Fruit fly (Drosophila melanogaster) whole organism, embryonic: ENCODE data around the gene CG16965.

ENCODE experiments used
- Adf1 ChIP-seq: fragments of 200-800 bp; sonication (Bioruptor generic); IDR thresholded peaks from 2 replicates; pipeline ENCODE4 v1.3.6; 2022; ENCODE audit warnings: missing biosample characterization, missing genetic modification characterization
- Antp ChIP-seq: fragments of 200-800 bp; sonication (Bioruptor generic); optimal IDR thresholded peaks from 3 replicates; lab custom pipeline; 2016; ENCODE audit warnings: missing biosample characterization, missing genetic modification characterization
- Asciz ChIP-seq: fragments of 200-800 bp; sonication (Bioruptor generic); optimal IDR thresholded peaks from 2 replicates; lab custom pipeline; 2017; ENCODE audit warnings: missing biosample characterization, mild to moderate bottlenecking, missing genetic modification characterization, missing genetic modification reagents
- Atf-2 ChIP-seq: fragments of 200-800 bp; sonication (Bioruptor generic); optimal IDR thresholded peaks from 2 replicates; lab custom pipeline; 2016; ENCODE audit warnings: missing biosample characterization, missing genetic modification characterization
- Blimp-1 ChIP-seq: fragments of 200-800 bp; sonication (Bioruptor generic); optimal IDR thresholded peaks from 3 replicates; lab custom pipeline; 2018; ENCODE audit warnings: missing biosample characterization, missing genetic modification characterization, mild to moderate bottlenecking, moderate library complexity, missing genetic modification reagents
- CG10209 ChIP-seq: fragments of 200-800 bp; sonication (Bioruptor generic); optimal IDR thresholded peaks from 3 replicates; lab custom pipeline; 2017; ENCODE audit warnings: missing biosample characterization, mild to moderate bottlenecking, missing genetic modification characterization, missing genetic modification reagents
- CG10274 ChIP-seq: fragments of 200-800 bp; sonication (Bioruptor generic); optimal IDR thresholded peaks from 3 replicates; lab custom pipeline; 2017; ENCODE audit warnings: missing biosample characterization, mild to moderate bottlenecking, missing genetic modification characterization
- CG11695 ChIP-seq: fragments of 200-800 bp; sonication (Bioruptor generic); IDR thresholded peaks from 3 replicates; pipeline ENCODE4 v1.3.6; 2022; ENCODE audit warnings: missing biosample characterization, missing genetic modification characterization
- CG11696 ChIP-seq: fragments of 200-800 bp; sonication (Bioruptor generic); IDR thresholded peaks from 2 replicates; pipeline ENCODE4 v1.3.6; 2022; ENCODE audit warnings: missing biosample characterization, missing genetic modification characterization
- CG14014 ChIP-seq: fragments of 200-800 bp; sonication (Bioruptor generic); IDR thresholded peaks from 2 replicates; pipeline ENCODE4 v1.3.6; 2022; ENCODE audit warnings: missing biosample characterization, missing genetic modification characterization
- CG1602 ChIP-seq: fragments of 200-800 bp; sonication (Bioruptor generic); optimal IDR thresholded peaks from 3 replicates; lab custom pipeline; 2016; ENCODE audit warnings: missing biosample characterization, missing genetic modification characterization
- CG16815 ChIP-seq: fragments of 200-800 bp; sonication (Bioruptor generic); optimal IDR thresholded peaks from 3 replicates; lab custom pipeline; 2017; ENCODE audit warnings: missing biosample characterization, mild to moderate bottlenecking, missing genetic modification characterization
- CG17361 ChIP-seq: fragments of 200-800 bp; sonication (Bioruptor generic); IDR thresholded peaks from 3 replicates; pipeline ENCODE4 v1.3.6; 2022; ENCODE audit warnings: missing biosample characterization, missing genetic modification characterization
- CG31224 ChIP-seq: fragments of 200-800 bp; sonication (Bioruptor generic); IDR thresholded peaks from 2 replicates; pipeline ENCODE4 v1.3.6; 2022; ENCODE audit warnings: missing biosample characterization, missing genetic modification characterization
- CG34422 ChIP-seq: fragments of 200-800 bp; sonication (Bioruptor generic); IDR thresholded peaks from 3 replicates; pipeline ENCODE4 v1.3.6; 2022; ENCODE audit warnings: missing biosample characterization, missing genetic modification characterization
- CG4328 ChIP-seq: fragments of 200-800 bp; sonication (Bioruptor generic); optimal IDR thresholded peaks from 3 replicates; lab custom pipeline; 2017; ENCODE audit warnings: missing biosample characterization, missing genetic modification reagents, missing genetic modification characterization
- CG4617 ChIP-seq: fragments of 200-800 bp; sonication (Bioruptor generic); optimal IDR thresholded peaks from 3 replicates; lab custom pipeline; 2016; ENCODE audit warnings: missing biosample characterization, missing genetic modification characterization, borderline replicate concordance
- CG5953 ChIP-seq: fragments of 200-800 bp; sonication (Bioruptor generic); IDR thresholded peaks from 2 replicates; pipeline ENCODE4 v1.3.6; 2022; ENCODE audit warnings: missing biosample characterization, missing genetic modification characterization
- CG7357 ChIP-seq: fragments of 200-800 bp; sonication (Bioruptor generic); IDR thresholded peaks from 3 replicates; pipeline ENCODE4 v1.3.6; 2022; ENCODE audit warnings: missing biosample characterization, missing genetic modification characterization
- CG7372 ChIP-seq: fragments of 200-800 bp; sonication (Bioruptor generic); IDR thresholded peaks from 2 replicates; pipeline ENCODE4 v1.3.6; 2022; ENCODE audit warnings: missing biosample characterization, missing genetic modification characterization
- CG8388 ChIP-seq: fragments of 200-800 bp; sonication (Bioruptor generic); optimal IDR thresholded peaks from 2 replicates; lab custom pipeline; 2019; ENCODE audit warnings: missing biosample characterization, mild to moderate bottlenecking, missing genetic modification characterization, moderate library complexity
- CG8765 ChIP-seq: fragments of 200-800 bp; sonication (Bioruptor generic); IDR thresholded peaks from 2 replicates; pipeline ENCODE4 v1.3.6; 2022; ENCODE audit warnings: missing biosample characterization, missing genetic modification characterization
- CG9437 ChIP-seq: fragments of 200-800 bp; sonication (Bioruptor generic); optimal IDR thresholded peaks from 2 replicates; lab custom pipeline; 2018; ENCODE audit warnings: missing biosample characterization, mild to moderate bottlenecking, missing genetic modification characterization
- D ChIP-seq, 2 experiments: fragments of 200-800 bp in 1 of 2; fragments of >200 bp in 1 of 2; sonication (Bioruptor generic) in 1 of 2; optimal IDR thresholded peaks; 2 replicates in 1 of 2; 3 replicates in 1 of 2; lab custom pipeline; 2017; ENCODE audit warnings: mild to moderate bottlenecking in 1 of 2, missing biosample characterization in 1 of 2, missing genetic modification characterization in 1 of 2, missing genetic modification reagents in 1 of 2
- Doc2 ChIP-seq: fragments of 200-800 bp; sonication (Bioruptor generic); IDR thresholded peaks from 2 replicates; pipeline ENCODE4 v1.3.6; 2022; ENCODE audit warnings: missing biosample characterization, missing genetic modification characterization
- NFAT ChIP-seq: fragments of 200-800 bp; sonication (Bioruptor generic); IDR thresholded peaks from 2 replicates; pipeline ENCODE4 v1.3.6; 2022; ENCODE audit warnings: missing biosample characterization, missing genetic modification characterization
- Neu2 ChIP-seq: fragments of 200-800 bp; sonication (Bioruptor generic); optimal IDR thresholded peaks from 3 replicates; lab custom pipeline; 2016; ENCODE audit warnings: missing biosample characterization, missing genetic modification characterization, borderline replicate concordance
- Nf-YC ChIP-seq: fragments of 200-800 bp; optimal IDR thresholded peaks from 3 replicates; lab custom pipeline; 2019; ENCODE audit warnings: missing biosample characterization, mild to moderate bottlenecking, missing genetic modification characterization, moderate library complexity
- Opbp ChIP-seq: fragments of 200-800 bp; sonication (Bioruptor generic); IDR thresholded peaks from 3 replicates; pipeline ENCODE4 v1.3.6; 2022; ENCODE audit warnings: missing biosample characterization, missing genetic modification characterization; ENCODE audit not compliant: partially characterized antibody
- Ssrp ChIP-seq: fragments of 200-800 bp; sonication (Bioruptor generic); optimal IDR thresholded peaks from 2 replicates; lab custom pipeline; 2018; ENCODE audit warnings: missing biosample characterization, mild to moderate bottlenecking, missing genetic modification characterization, moderate library complexity
- ara ChIP-seq: fragments of 200-800 bp; sonication (Bioruptor generic); IDR thresholded peaks from 2 replicates; pipeline ENCODE4 v1.3.6; 2022; ENCODE audit warnings: missing biosample characterization, missing genetic modification characterization
- bbx ChIP-seq: fragments of 200-800 bp; sonication (Bioruptor generic); IDR thresholded peaks from 2 replicates; pipeline ENCODE4 v1.3.6; 2022; ENCODE audit warnings: missing biosample characterization, missing genetic modification characterization; ENCODE audit not compliant: partially characterized antibody
- bsh ChIP-seq, 2 experiments: fragments of 200-800 bp; sonication (Bioruptor generic); optimal IDR thresholded peaks; 2 replicates each; lab custom pipeline; 2017 to 2018; ENCODE audit warnings: mild to moderate bottlenecking in 2 of 2, missing biosample characterization in 2 of 2, missing genetic modification characterization in 2 of 2, moderate library complexity in 1 of 2
- cad ChIP-seq: fragments of >200 bp; optimal IDR thresholded peaks from 2 replicates; lab custom pipeline; 2017; ENCODE audit warnings: missing biosample characterization, missing genetic modification characterization
- chm ChIP-seq: fragments of 200-800 bp; sonication (Bioruptor generic); IDR thresholded peaks from 2 replicates; pipeline ENCODE4 v1.3.6; 2022; ENCODE audit warnings: missing biosample characterization, missing genetic modification characterization
- chn ChIP-seq: fragments of 200-800 bp; sonication (Bioruptor generic); optimal IDR thresholded peaks from 2 replicates; lab custom pipeline; 2016; ENCODE audit warnings: missing biosample characterization, missing genetic modification characterization
- en ChIP-seq: fragments of 200-800 bp; sonication (Bioruptor generic); optimal IDR thresholded peaks from 2 replicates; lab custom pipeline; 2016; ENCODE audit warnings: missing biosample characterization, missing genetic modification characterization
- gsb-n ChIP-seq: fragments of 200-800 bp; sonication (Bioruptor generic); optimal IDR thresholded peaks from 3 replicates; lab custom pipeline; 2018; ENCODE audit warnings: missing biosample characterization, mild to moderate bottlenecking, missing genetic modification characterization
- ham ChIP-seq: fragments of 200-800 bp; sonication (Bioruptor generic); IDR thresholded peaks from 2 replicates; pipeline ENCODE4 v1.3.6; 2022; ENCODE audit warnings: missing biosample characterization, missing genetic modification characterization
- lab ChIP-seq: fragments of 200-800 bp; sonication (Bioruptor generic); optimal IDR thresholded peaks from 3 replicates; lab custom pipeline; 2017; ENCODE audit warnings: missing biosample characterization, missing genetic modification characterization, mild to moderate bottlenecking, moderate library complexity, missing genetic modification reagents
- org-1 ChIP-seq: fragments of 200-800 bp; sonication (Bioruptor generic); optimal IDR thresholded peaks from 2 replicates; lab custom pipeline; 2017; ENCODE audit warnings: missing biosample characterization, missing genetic modification characterization
- pfk ChIP-seq: fragments of 200-800 bp; sonication (Bioruptor generic); optimal IDR thresholded peaks from 2 replicates; lab custom pipeline; 2018; ENCODE audit warnings: missing biosample characterization, mild to moderate bottlenecking, missing genetic modification characterization, moderate library complexity
- ranshi ChIP-seq: fragments of 200-800 bp; sonication (Bioruptor generic); IDR thresholded peaks from 2 replicates; pipeline ENCODE4 v1.3.6; 2022; ENCODE audit warnings: missing biosample characterization, missing genetic modification characterization
- schlank ChIP-seq: fragments of 200-800 bp; sonication (Bioruptor generic); optimal IDR thresholded peaks from 2 replicates; lab custom pipeline; 2018; ENCODE audit warnings: missing biosample characterization, mild to moderate bottlenecking, missing genetic modification characterization
- stwl ChIP-seq: fragments of 200-800 bp; sonication (Bioruptor generic); optimal IDR thresholded peaks from 3 replicates; lab custom pipeline; 2018; ENCODE audit warnings: missing biosample characterization, mild to moderate bottlenecking, missing genetic modification characterization, moderate library complexity
- tin ChIP-seq: fragments of 200-800 bp; sonication (Bioruptor generic); optimal IDR thresholded peaks from 3 replicates; lab custom pipeline; 2016; ENCODE audit warnings: missing biosample characterization, missing genetic modification characterization
- vnd ChIP-seq: fragments of 200-800 bp; sonication (Bioruptor generic); IDR thresholded peaks from 3 replicates; pipeline ENCODE4 v1.3.6; 2022; ENCODE audit warnings: missing biosample characterization, missing genetic modification characterization; ENCODE audit not compliant: partially characterized antibody

CG16965 gene

DNA sequence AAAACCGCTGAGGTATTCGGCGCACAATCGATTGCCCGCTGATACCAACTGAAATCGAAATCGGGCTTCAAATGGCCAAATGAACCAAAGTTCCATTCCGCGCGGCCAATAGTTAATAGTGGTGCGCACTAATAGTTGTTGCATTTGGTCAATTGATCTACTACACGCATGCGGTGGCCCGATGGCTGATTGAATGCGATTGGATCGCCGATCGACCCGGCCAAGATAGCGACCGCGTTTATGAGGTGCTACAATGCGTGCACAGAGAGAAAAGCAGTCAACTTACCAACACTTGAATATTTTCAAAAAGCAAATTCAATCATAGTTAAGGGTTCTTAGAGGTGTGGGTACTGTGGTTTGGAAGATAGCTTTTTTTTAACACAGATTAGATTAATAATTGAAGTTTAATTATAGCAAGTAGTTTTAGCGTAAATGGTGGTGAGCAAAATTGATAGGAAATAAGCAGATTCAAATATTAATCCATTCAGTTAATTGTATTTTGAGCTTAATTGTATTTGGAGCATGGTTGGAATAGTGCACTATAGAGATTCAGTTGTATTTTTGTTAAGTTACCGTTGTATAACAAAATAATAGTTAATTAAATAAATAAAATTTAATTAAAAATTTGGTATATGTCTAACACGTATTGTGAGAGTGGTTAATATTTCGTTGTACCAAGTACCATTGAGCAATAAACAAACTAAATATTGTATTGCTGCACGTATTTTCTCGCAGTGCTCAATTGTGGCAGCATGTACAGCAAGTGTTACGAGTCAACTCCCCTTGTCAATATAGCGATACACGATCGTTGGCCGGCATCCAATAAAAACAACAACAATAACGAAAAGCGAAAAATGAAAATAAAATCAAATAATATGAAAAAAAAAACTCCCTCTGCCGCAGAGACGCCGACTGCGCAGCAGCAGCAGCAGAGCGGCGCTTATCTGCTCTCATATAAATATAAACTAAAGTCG, 45.4 kb downstream of the CG16965 start (continued):
- TF ChIP-seq lab (GFP tag; lab: Kevin White, UChicago) (no peak), CG10209 (GFP tag; lab: Kevin White, UChicago) (peak; percentile 70), CG8765 (GFP tag; lab: Robert Waterston, UW) (no peak), org-1 (GFP tag; lab: Kevin White, UChicago) (peak; percentile 63), Antp (GFP tag; lab: Kevin White, UChicago) (no peak), cad (no peak), CG11696 (GFP tag; lab: Robert Waterston, UW) (peak; percentile 13; the same call in 1 of the 2 replicates), Asciz (GFP tag; lab: Kevin White, UChicago) (peak; percentile 3), Adf1 (peak; percentile 97), schlank (tag; lab: Kevin White, UChicago) (no peak), Ssrp (peak; percentile 65), CG9437 (peak; percentile 83), ham (GFP tag; lab: Robert Waterston, UW) (no peak), CG7357 (GFP tag; lab: Robert Waterston, UW) (0 out of 3 replicates have a peak, but pooled peaks have one; percentile 27), ara (GFP tag; lab: Robert Waterston, UW) (peak; percentile 63), bsh (GFP tag; optimal IDR thresholded peaks at IDR 0.05; lab: Kevin White, UChicago) (peak; percentile 4 to 47), CG8388 (peak; percentile 46), Atf-2 (GFP tag; lab: Kevin White, UChicago) (no peak), vnd (GFP tag; lab: Robert Waterston, UW) (no peak), en (GFP tag; lab: Kevin White, UChicago) (no peak), gsb-n (no peak), Opbp (GFP tag; lab: Robert Waterston, UW) (no peak), CG17361 (GFP tag; lab: Robert Waterston, UW) (peak; percentile 89), CG14014 (GFP tag; lab: Robert Waterston, UW) (0 out of 2 replicates have a peak, but pooled peaks have one; percentile 40), CG10274 (GFP tag; lab: Kevin White, UChicago) (no peak), CG4617 (GFP tag; lab: Kevin White, UChicago) (no peak), Nf-YC (tag; lab: Kevin White, UChicago) (peak; percentile 52), ranshi (peak; percentile 46; the same call in 1 of the 2 replicates), CG34422 (GFP tag; lab: Robert Waterston, UW) (peak; percentile 44; the same call in 2 of the 3 replicates), tin (GFP tag; lab: Kevin White, UChicago) (peak; percentile 30), CG1602 (GFP tag; lab: Kevin White, UChicago) (peak; percentile 68), CG4328 (GFP tag; lab: Kevin White, UChicago) (peak; percentile 34), D (optimal IDR thresholded peaks at IDR 0.05; lab: Kevin White, UChicago) (no peak), D (GFP tag; optimal IDR thresholded peaks at IDR 0.05; lab: Kevin White, UChicago) (peak; percentile 67), chn (GFP tag; lab: Kevin White, UChicago) (peak; percentile 54), stwl (no peak), Doc2 (GFP tag; lab: Robert Waterston, UW) (no peak), Neu2 (GFP tag; lab: Kevin White, UChicago) (no peak), CG11695 (peak; percentile 43; the same call in 1 of the 3 replicates), pfk (GFP tag; lab: Kevin White, UChicago) (no peak), CG31224 (peak; percentile 41; the same call in 1 of the 2 replicates), CG7372 (GFP tag; lab: Robert Waterston, UW) (no peak), bbx (GFP tag; lab: Robert Waterston, UW) (no peak), CG16815 (GFP tag; lab: Kevin White, UChicago) (no peak), Blimp-1 (GFP tag; lab: Kevin White, UChicago) (peak; percentile 63), CG5953 (GFP tag; lab: Robert Waterston, UW) (no peak), chm (0 out of 2 replicates have a peak, but pooled peaks have one; percentile 40), NFAT (peak; percentile 38; the same call in 1 of the 2 replicates)
